Worm (Caenorhabditis elegans) whole organism, L4/young adult: ENCODE data around the gene C48D1.1.

Experiments
- dao-5 ChIP-seq: sonication (generic microtip); optimal IDR thresholded peaks from 2 replicates; lab custom pipeline; 2016; ENCODE audit warnings: missing genotype, missing genetic modification characterization, moderate library complexity, missing compliant biosample characterization
- him-1 ChIP-seq: sonication (generic microtip); optimal IDR thresholded peaks from 2 replicates; lab custom pipeline; 2016; ENCODE audit warnings: missing genotype, missing genetic modification reagents, missing genetic modification characterization, missing compliant biosample characterization

DNA sequence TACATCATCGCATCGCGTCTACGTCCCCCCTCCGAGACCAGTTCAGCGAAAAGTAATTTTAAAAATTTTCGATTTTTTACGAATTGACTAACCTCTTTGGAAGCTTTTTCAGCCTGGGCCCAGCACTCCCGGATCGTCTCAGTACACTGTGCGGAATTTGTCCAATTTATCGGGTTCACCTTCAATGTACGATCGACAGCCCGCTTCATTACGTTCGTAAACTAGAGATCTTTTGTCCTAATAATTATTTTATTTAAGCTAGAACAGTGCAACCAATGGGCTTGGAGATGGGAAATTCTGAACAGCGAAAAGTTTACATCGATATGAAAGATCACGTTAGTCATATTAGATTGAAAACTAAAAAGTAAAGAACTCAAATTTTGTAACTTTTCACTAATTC, 44.2 kb upstream of the C48D1.1 start:
- TF ChIP-seq dao-5 (tag; lab: Kevin White, UChicago): no peak
- TF ChIP-seq him-1 (tag; lab: Kevin White, UChicago): no peak
